Worm (Caenorhabditis elegans): Measurements from ENCODE around the gene Y48G9A.9.

DNA sequence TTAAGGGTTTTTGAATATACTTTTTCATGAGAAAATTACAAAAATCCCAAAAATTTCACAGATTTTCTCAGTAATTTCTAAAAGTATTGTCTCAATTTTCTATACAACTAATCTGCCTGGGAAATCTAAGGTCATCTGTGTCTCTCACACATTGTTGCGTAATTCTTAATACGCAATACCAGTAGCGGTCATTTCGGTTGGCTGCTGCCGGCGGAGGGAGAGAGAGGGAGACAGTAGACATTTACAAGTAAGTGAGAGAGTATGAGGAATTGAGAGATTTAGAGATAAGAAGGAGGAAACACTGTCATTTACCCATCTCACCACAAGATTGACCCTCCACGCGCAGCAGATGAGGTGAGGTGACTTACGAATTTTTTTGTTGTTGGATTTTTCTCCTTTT is 33.4 kb downstream of the Y48G9A.9 start:
- TF ChIP-seq ztf-16 (tag; optimal IDR thresholded peaks at IDR 0.05) = no peak
- no peak for TF ChIP-seq ceh-14 (tag; optimal IDR thresholded peaks at IDR 0.05)
- peak; percentile 20 for TF ChIP-seq elt-2 (tag; optimal IDR thresholded peaks at IDR 0.05)
- TF ChIP-seq syd-9 (tag; optimal IDR thresholded peaks at IDR 0.05) = no peak
- no peak for TF ChIP-seq dve-1 (tag; optimal IDR thresholded peaks at IDR 0.05)
- TF ChIP-seq ceh-45 (GFP tag; IDR thresholded peaks at IDR 0.05) = no peak
- no peak for TF ChIP-seq ceh-22 (tag; optimal IDR thresholded peaks at IDR 0.05)
- peak; percentile 81 for TF ChIP-seq unc-55 (GFP tag; optimal IDR thresholded peaks at IDR 0.05)
- peak; percentile 53 for TF ChIP-seq nfya-1 (tag; optimal IDR thresholded peaks at IDR 0.05)
- peak; percentile 49 for TF ChIP-seq tbx-2 (tag; optimal IDR thresholded peaks at IDR 0.05)
- TF ChIP-seq hlh-30 (tag; optimal IDR thresholded peaks at IDR 0.05; ENCODE audit: insufficient read depth) = peak; percentile 50
- no peak for TF ChIP-seq pha-4 (tag; optimal IDR thresholded peaks at IDR 0.05)
- no peak for TF ChIP-seq ama-1 (optimal IDR thresholded peaks at IDR 0.05)
